Worm (Caenorhabditis elegans) whole organism, early embryonic: ENCODE measurements around the gene ins-9.

Experiments
- aly-1 ChIP-seq: sonication (generic microtip); optimal IDR thresholded peaks from 2 replicates; lab custom pipeline; 2016; ENCODE audit warnings: missing genetic modification characterization, missing compliant biosample characterization
- ama-1 ChIP-seq: fragments of 150-350 bp; optimal IDR thresholded peaks from 2 replicates; lab custom pipeline; 2014
- ceh-13 ChIP-seq: fragments of 200-800 bp; sonication (Bioruptor generic); optimal IDR thresholded peaks from 2 replicates; lab custom pipeline; 2018; ENCODE audit warnings: mild to moderate bottlenecking, missing genetic modification characterization, missing compliant biosample characterization
- ets-7 ChIP-seq: sonication (generic microtip); optimal IDR thresholded peaks from 2 replicates; lab custom pipeline; 2016; ENCODE audit warnings: missing genotype, missing genetic modification characterization, missing compliant biosample characterization
- flt-1 ChIP-seq: fragments of 200-800 bp; sonication (Bioruptor generic); IDR thresholded peaks from 2 replicates; pipeline ENCODE4 v1.3.6; 2022; ENCODE audit warnings: missing genetic modification characterization, missing compliant biosample characterization
- hnd-1 ChIP-seq: sonication (generic microtip); optimal IDR thresholded peaks from 2 replicates; lab custom pipeline; 2016; ENCODE audit warnings: missing genetic modification characterization, missing compliant biosample characterization
- pes-1 ChIP-seq: fragments of 200-800 bp; sonication (Bioruptor generic); IDR thresholded peaks from 2 replicates; pipeline ENCODE4 v1.3.6; 2022; ENCODE audit warnings: missing genetic modification reagents, missing genetic modification characterization, missing compliant biosample characterization
- sea-1 ChIP-seq: fragments of 200-800 bp; sonication (Bioruptor generic); conservative IDR thresholded peaks from 2 replicates; pipeline ENCODE4 v1.3.6; 2022; ENCODE audit warnings: missing genetic modification characterization, missing compliant biosample characterization
- tbx-11 ChIP-seq: fragments of 200-800 bp; sonication (Bioruptor generic); IDR thresholded peaks from 2 replicates; pipeline ENCODE4 v1.3.6; 2022; ENCODE audit warnings: missing genetic modification characterization, missing compliant biosample characterization
- tbx-37 ChIP-seq: fragments of 200-800 bp; sonication (Bioruptor generic); conservative IDR thresholded peaks from 2 replicates; pipeline ENCODE4 v1.3.6; 2022; ENCODE audit warnings: missing genetic modification reagents, missing genetic modification characterization, missing compliant biosample characterization

ce11 chrX:8835405-8835804, 31.1 kb downstream of the ins-9 start, which contains the start of gene sec-15:
- TF ChIP-seq flt-1 (GFP tag; lab: Robert Waterston, UW), result no peak
- TF ChIP-seq ama-1 (lab: Kevin White, UChicago), result no peak
- no peak for TF ChIP-seq hnd-1
- no peak for TF ChIP-seq ets-7
- no peak for TF ChIP-seq ceh-13 (GFP tag; lab: Kevin White, UChicago)
- no peak for TF ChIP-seq pes-1 (GFP tag; lab: Robert Waterston, UW)
- TF ChIP-seq sea-1 (GFP tag; lab: Robert Waterston, UW), result no peak
- TF ChIP-seq aly-1, result no peak
- no peak for TF ChIP-seq tbx-37
- no peak for TF ChIP-seq tbx-11
